Worm (Caenorhabditis elegans): ENCODE results near the gene T28F3.5.

The T28F3.5 gene

ce11 chrIV:17264714-17265113 is 29.9 kb upstream of the T28F3.5 start, which contains the start of gene F26D10.13:
Gene F26D10.13, minus strand, starts transcription at chrIV:17264814.
- TF ChIP-seq vab-15 (tag; optimal IDR thresholded peaks at IDR 0.05) (no peak), hlh-17 (GFP tag; optimal IDR thresholded peaks at IDR 0.05; ENCODE audit: borderline replicate concordance) (no peak), grh-1 (GFP tag; IDR thresholded peaks at IDR 0.05) (no peak), fkh-4 (tag; optimal IDR thresholded peaks at IDR 0.05; ENCODE audit: borderline replicate concordance) (no peak), lir-3 (tag; optimal IDR thresholded peaks at IDR 0.05; ENCODE audit: poor library complexity) (no peak), nhr-237 (tag; optimal IDR thresholded peaks at IDR 0.05) (no peak), snpc-4 (tag; optimal IDR thresholded peaks at IDR 0.05) (no peak), lin-15B (tag; optimal IDR thresholded peaks at IDR 0.05) (no peak), sox-4 (tag; optimal IDR thresholded peaks at IDR 0.05) (no peak), nhr-11 (tag; optimal IDR thresholded peaks at IDR 0.05) (no peak), mab-9 (GFP tag; IDR thresholded peaks at IDR 0.05) (no peak), ceh-90 (tag; optimal IDR thresholded peaks at IDR 0.05) (no peak), rnt-1 (tag; optimal IDR thresholded peaks at IDR 0.05) (no peak), nhr-28 (tag; optimal IDR thresholded peaks at IDR 0.05) (no peak), ztf-4 (tag; optimal IDR thresholded peaks at IDR 0.05) (no peak), mef-2 (tag; optimal IDR thresholded peaks at IDR 0.05) (no peak), fos-1 (tag; optimal IDR thresholded peaks at IDR 0.05) (no peak), pqm-1 (tag; optimal IDR thresholded peaks at IDR 0.05) (no peak), lin-35 (GFP tag; optimal IDR thresholded peaks at IDR 0.05) (no peak), lsy-2 (tag; optimal IDR thresholded peaks at IDR 0.05) (no peak)

DNA sequence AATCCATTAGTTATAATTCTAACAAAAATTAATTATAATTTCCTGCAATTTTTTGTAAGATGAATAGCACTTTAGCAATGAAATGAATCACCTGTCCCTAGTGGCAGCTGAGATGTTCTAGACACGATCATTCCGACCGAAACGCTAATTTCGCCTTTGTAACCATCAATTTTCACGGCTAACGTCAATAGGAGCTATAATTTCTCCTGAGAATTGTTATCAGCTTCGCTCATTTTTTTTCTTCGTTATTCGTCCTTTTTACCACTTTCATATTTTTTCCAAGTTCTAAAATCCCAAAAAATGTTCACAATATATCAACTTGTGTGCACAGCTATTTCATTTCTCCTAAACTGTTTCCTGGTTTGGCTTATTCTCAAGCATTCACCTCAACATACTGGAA is 29.3 kb upstream of the T28F3.5 start, which contains the start of gene str-187:
str-187 (plus strand) TSS at position 301 of the 400 bp plus-strand sequence.
- TF ChIP-seq ztf-4 (tag; optimal IDR thresholded peaks at IDR 0.05) (no peak), lin-14 (GFP tag; optimal IDR thresholded peaks at IDR 0.05) (no peak)

DNA sequence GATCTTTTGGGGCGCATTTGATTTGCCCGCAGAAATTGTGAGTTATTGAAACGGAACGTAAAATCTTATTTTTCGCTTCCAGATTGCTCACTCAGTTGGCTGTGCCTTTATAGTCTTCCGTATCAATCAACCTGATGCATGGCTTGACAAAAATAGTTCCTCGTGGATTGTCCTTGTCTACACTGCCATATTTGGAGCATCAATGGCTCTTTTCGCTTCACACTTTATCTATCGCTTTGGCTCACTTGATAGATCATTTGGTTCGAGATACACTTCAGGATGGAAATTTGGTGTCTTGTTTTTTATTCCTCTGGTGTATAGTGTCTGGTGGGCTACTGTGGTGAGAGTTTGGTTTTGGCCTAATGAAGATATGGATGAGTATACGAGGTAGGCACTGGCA is 28.9 kb upstream of the T28F3.5 start:
- TF ChIP-seq F16B12.6 (tag; optimal IDR thresholded peaks at IDR 0.05) = no peak
- TF ChIP-seq lin-13 (GFP tag; optimal IDR thresholded peaks at IDR 0.05) = no peak
- no peak for TF ChIP-seq elt-3 (tag; optimal IDR thresholded peaks at IDR 0.05)
- no peak for TF ChIP-seq dsc-1 (tag; optimal IDR thresholded peaks at IDR 0.05)
- no peak for TF ChIP-seq zag-1 (tag; optimal IDR thresholded peaks at IDR 0.05)
- TF ChIP-seq lin-14 (GFP tag; optimal IDR thresholded peaks at IDR 0.05) = no peak
- no peak for TF ChIP-seq ztf-4 (tag; optimal IDR thresholded peaks at IDR 0.05)
- TF ChIP-seq aly-2 (tag; optimal IDR thresholded peaks at IDR 0.05) = no peak
- no peak for TF ChIP-seq hpl-2 (GFP tag; optimal IDR thresholded peaks at IDR 0.05)
- no peak for TF ChIP-seq egl-13 (tag; optimal IDR thresholded peaks at IDR 0.05)
- no peak for TF ChIP-seq irx-1 (tag; optimal IDR thresholded peaks at IDR 0.05)
- TF ChIP-seq hlh-17 (GFP tag; optimal IDR thresholded peaks at IDR 0.05; ENCODE audit: borderline replicate concordance) = no peak
- TF ChIP-seq nhr-85 (tag) = no peak
- TF ChIP-seq Y116A8C.19 (tag; optimal IDR thresholded peaks at IDR 0.05; ENCODE audit: borderline replicate concordance) = no peak
- TF ChIP-seq lin-39 (tag; optimal IDR thresholded peaks at IDR 0.05) = no peak
- TF ChIP-seq ceh-8 (GFP tag; optimal IDR thresholded peaks at IDR 0.05) = no peak

DNA sequence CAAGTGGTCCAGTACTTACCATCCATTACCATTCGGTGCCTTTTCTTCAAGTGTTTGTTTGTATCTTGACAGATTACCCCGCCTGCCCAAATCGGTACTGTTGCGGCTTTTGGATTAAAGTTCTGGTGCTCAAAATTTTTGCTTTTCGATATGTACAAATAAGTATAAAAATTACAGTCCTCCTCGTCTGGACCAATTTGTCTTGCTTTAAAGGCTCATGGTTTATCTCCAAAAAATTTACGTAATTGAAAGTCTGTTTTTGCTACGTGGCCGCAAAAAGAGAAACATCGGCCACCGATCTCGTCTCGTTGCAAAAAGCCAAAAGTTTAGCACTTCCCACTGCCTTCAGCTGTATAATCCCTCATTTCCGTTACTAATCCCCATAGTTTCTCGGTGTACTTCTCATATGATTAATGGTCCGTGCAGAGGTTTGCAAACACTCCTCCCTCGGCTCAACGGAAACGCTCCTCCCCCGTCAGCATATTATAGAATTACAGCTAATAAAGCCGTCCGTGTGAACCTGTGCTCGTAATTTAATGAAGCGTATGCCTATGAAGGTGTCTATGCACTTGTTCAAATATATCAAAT is 27.2 kb upstream of the T28F3.5 start:
- TF ChIP-seq unc-86 (tag; optimal IDR thresholded peaks at IDR 0.05) (no peak), nhr-19 (GFP tag; conservative IDR thresholded peaks at IDR 0.05) (no peak), C16A3.4 (tag; optimal IDR thresholded peaks at IDR 0.05) (no peak), grh-1 (GFP tag; IDR thresholded peaks at IDR 0.05) (no peak), ces-1 (GFP tag; optimal IDR thresholded peaks at IDR 0.05) (no peak), blmp-1 (tag; optimal IDR thresholded peaks at IDR 0.05) (no peak), tbx-2 (tag; optimal IDR thresholded peaks at IDR 0.05) (no peak), rnt-1 (tag; optimal IDR thresholded peaks at IDR 0.05) (no peak), zip-4 (GFP tag; optimal IDR thresholded peaks at IDR 0.05) (no peak), dpl-1 (GFP tag; optimal IDR thresholded peaks at IDR 0.05) (no peak), lin-14 (GFP tag; optimal IDR thresholded peaks at IDR 0.05) (no peak), elt-3 (tag; optimal IDR thresholded peaks at IDR 0.05) (no peak), ceh-82 (tag; optimal IDR thresholded peaks at IDR 0.05) (no peak), ceh-63 (GFP tag; optimal IDR thresholded peaks at IDR 0.05) (no peak), tlp-1 (tag; optimal IDR thresholded peaks at IDR 0.05) (no peak)
